Worm (Caenorhabditis elegans) whole organism, L1 larva: ENCODE data around the gene K07E8.6.

Experiments
- C16A3.4 ChIP-seq: fragments of 150-350 bp; optimal IDR thresholded peaks from 2 replicates; lab custom pipeline; 2014; ENCODE audit warnings: missing biosample characterization, missing genetic modification characterization
- Y116A8C.19 ChIP-seq: sonication (generic microtip); optimal IDR thresholded peaks from 2 replicates; lab custom pipeline; 2016; ENCODE audit warnings: missing compliant biosample characterization, missing genetic modification characterization, borderline replicate concordance
- aha-1 ChIP-seq: fragments of 150-350 bp; optimal IDR thresholded peaks from 2 replicates; lab custom pipeline; 2014; ENCODE audit warnings: missing biosample characterization, missing genetic modification characterization
- alr-1 ChIP-seq: fragments of 200-800 bp; sonication (Bioruptor generic); optimal IDR thresholded peaks from 2 replicates; lab custom pipeline; 2018; ENCODE audit warnings: borderline replicate concordance, mild to moderate bottlenecking, missing genetic modification characterization, missing compliant biosample characterization
- ama-1 ChIP-seq: fragments of 150-350 bp; optimal IDR thresholded peaks from 2 replicates; lab custom pipeline; 2014
- blmp-1 ChIP-seq: fragments of 150-350 bp; optimal IDR thresholded peaks from 2 replicates; lab custom pipeline; 2014; ENCODE audit warnings: missing biosample characterization, missing genetic modification characterization
- ceh-63 ChIP-seq: fragments of 200-800 bp; sonication (Bioruptor generic); optimal IDR thresholded peaks from 2 replicates; lab custom pipeline; 2018; ENCODE audit warnings: mild to moderate bottlenecking, missing genetic modification characterization, missing compliant biosample characterization
- ceh-82 ChIP-seq, 3 experiments: fragments of 150-350 bp in 1 of 3; sonication (generic microtip) in 2 of 3; optimal IDR thresholded peaks; 2 replicates each; lab custom pipeline; 2014 to 2017; ENCODE audit warnings: missing biosample characterization in 3 of 3, missing genetic modification characterization in 3 of 3
- ceh-90 ChIP-seq: sonication (generic microtip); optimal IDR thresholded peaks from 2 replicates; lab custom pipeline; 2016; ENCODE audit warnings: missing genetic modification characterization, missing compliant biosample characterization
- ces-1 ChIP-seq: fragments of 150-350 bp; optimal IDR thresholded peaks from 2 replicates; lab custom pipeline; 2014; ENCODE audit warnings: missing biosample characterization, missing genetic modification reagents, missing genetic modification characterization
- elt-2 ChIP-seq: sonication (generic microtip); optimal IDR thresholded peaks from 2 replicates; lab custom pipeline; 2016; ENCODE audit warnings: missing genetic modification characterization, mild to moderate bottlenecking, inconsistent platforms, missing compliant biosample characterization, missing genetic modification reagents
- elt-3 ChIP-seq, 6 experiments: fragments of 150-350 bp in 1 of 6; sonication (generic microtip); optimal IDR thresholded peaks; 2 replicates each; lab custom pipeline; 2017 to 2018; ENCODE audit warnings: missing biosample characterization in 6 of 6, missing genetic modification characterization in 6 of 6, inconsistent platforms in 1 of 6
- fkh-10 ChIP-seq: sonication (generic microtip); optimal IDR thresholded peaks from 2 replicates; lab custom pipeline; 2017; ENCODE audit warnings: missing biosample characterization, missing genetic modification reagents, missing genetic modification characterization
- fkh-8 ChIP-seq: sonication (generic microtip); optimal IDR thresholded peaks from 2 replicates; lab custom pipeline; 2016; ENCODE audit warnings: mild to moderate bottlenecking, missing genetic modification characterization, missing compliant biosample characterization
- fos-1 ChIP-seq: fragments of 150-350 bp; optimal IDR thresholded peaks from 2 replicates; lab custom pipeline; 2014; ENCODE audit warnings: missing biosample characterization, missing genetic modification characterization
- grh-1 ChIP-seq: fragments of 200-800 bp; sonication (Bioruptor generic); IDR thresholded peaks from 2 replicates; pipeline ENCODE4 v1.3.6; 2022; ENCODE audit warnings: missing genetic modification reagents, missing genetic modification characterization, missing compliant biosample characterization
- hlh-17 ChIP-seq: fragments of 200-800 bp; sonication (Bioruptor generic); optimal IDR thresholded peaks from 2 replicates; lab custom pipeline; 2018; ENCODE audit warnings: missing genetic modification characterization, mild to moderate bottlenecking, missing compliant biosample characterization, moderate library complexity, borderline replicate concordance
- hlh-4 ChIP-seq: sonication (generic microtip); optimal IDR thresholded peaks from 2 replicates; lab custom pipeline; 2016; ENCODE audit warnings: mild to moderate bottlenecking, missing genetic modification characterization, missing compliant biosample characterization
- irx-1 ChIP-seq: sonication (generic microtip); optimal IDR thresholded peaks from 2 replicates; lab custom pipeline; 2016; ENCODE audit warnings: missing genetic modification characterization, missing compliant biosample characterization
- isw-1 ChIP-seq: fragments of 200-800 bp; sonication (Bioruptor generic); IDR thresholded peaks from 2 replicates; pipeline ENCODE4 v1.3.6; 2022; ENCODE audit warnings: missing genetic modification characterization, missing compliant biosample characterization
- lin-13 ChIP-seq: fragments of 150-350 bp; optimal IDR thresholded peaks from 2 replicates; lab custom pipeline; 2014; ENCODE audit warnings: missing biosample characterization, missing genetic modification reagents, missing genetic modification characterization
- lin-14 ChIP-seq: fragments of 200-800 bp; sonication (Bioruptor generic); optimal IDR thresholded peaks from 2 replicates; lab custom pipeline; 2018; ENCODE audit warnings: mild to moderate bottlenecking, missing genetic modification characterization, moderate library complexity, missing compliant biosample characterization
- lin-15B ChIP-seq: fragments of 150-350 bp; sonication (generic microtip); optimal IDR thresholded peaks from 3 replicates; lab custom pipeline; 2014; ENCODE audit warnings: missing biosample characterization, missing genetic modification characterization
- mab-9 ChIP-seq: fragments of 200-800 bp; sonication (Bioruptor generic); IDR thresholded peaks from 2 replicates; pipeline ENCODE4 v1.3.6; 2022; ENCODE audit warnings: missing genetic modification reagents, missing genetic modification characterization, missing compliant biosample characterization
- mdl-1 ChIP-seq, 2 experiments: fragments of 150-350 bp; optimal IDR thresholded peaks; 2 replicates each; lab custom pipeline; 2014 to 2017; ENCODE audit warnings: missing biosample characterization in 2 of 2, missing genetic modification characterization in 2 of 2, inconsistent platforms in 1 of 2
- nhr-19 ChIP-seq: fragments of 200-800 bp; sonication (Bioruptor generic); conservative IDR thresholded peaks from 2 replicates; pipeline ENCODE4 v1.3.6; 2022; ENCODE audit warnings: missing genetic modification characterization, missing compliant biosample characterization
- nhr-47 ChIP-seq: sonication (generic microtip); optimal IDR thresholded peaks from 2 replicates; lab custom pipeline; 2016; ENCODE audit warnings: mild to moderate bottlenecking, missing genetic modification characterization, moderate library complexity, missing compliant biosample characterization
- nhr-77 ChIP-seq: fragments of 150-350 bp; optimal IDR thresholded peaks from 2 replicates; lab custom pipeline; 2014; ENCODE audit warnings: missing biosample characterization, missing genetic modification characterization
- nhr-84 ChIP-seq: sonication (generic microtip); optimal IDR thresholded peaks from 2 replicates; lab custom pipeline; 2017; ENCODE audit warnings: missing biosample characterization, missing genetic modification characterization
- nhr-85 ChIP-seq: sonication (generic microtip); peaks from one replicate; lab custom pipeline; 2016; ENCODE audit warnings: missing genetic modification characterization, inconsistent platforms, missing compliant biosample characterization
- nhr-90 ChIP-seq: sonication (generic microtip); optimal IDR thresholded peaks from 2 replicates; lab custom pipeline; 2016; ENCODE audit warnings: mild to moderate bottlenecking, missing genetic modification characterization, missing compliant biosample characterization; ENCODE audit not compliant: poor library complexity
- pag-3 ChIP-seq: sonication (generic microtip); optimal IDR thresholded peaks from 2 replicates; lab custom pipeline; 2017; ENCODE audit warnings: missing genetic modification characterization, mild to moderate bottlenecking, missing compliant biosample characterization, antibody characterized with exemption, borderline replicate concordance; ENCODE audit not compliant: insufficient read depth
- skn-1 ChIP-seq: fragments of 150-350 bp; optimal IDR thresholded peaks from 2 replicates; lab custom pipeline; 2014; ENCODE audit warnings: missing biosample characterization, missing genetic modification characterization
- snpc-4 ChIP-seq: fragments of 150-350 bp; optimal IDR thresholded peaks from 2 replicates; lab custom pipeline; 2014; ENCODE audit warnings: missing biosample characterization, missing genetic modification characterization
- sox-4 ChIP-seq: sonication (generic microtip); optimal IDR thresholded peaks from 2 replicates; lab custom pipeline; 2016; ENCODE audit warnings: missing genetic modification characterization, missing compliant biosample characterization
- sptf-1 ChIP-seq: fragments of 150-350 bp; optimal IDR thresholded peaks from 2 replicates; lab custom pipeline; 2014; ENCODE audit warnings: missing biosample characterization, missing genetic modification characterization
- swsn-7 ChIP-seq: sonication (generic microtip); optimal IDR thresholded peaks from 2 replicates; lab custom pipeline; 2016; ENCODE audit warnings: missing genetic modification characterization, missing compliant biosample characterization
- tbx-2 ChIP-seq: sonication (generic microtip); optimal IDR thresholded peaks from 2 replicates; lab custom pipeline; 2016; ENCODE audit warnings: missing genetic modification characterization, missing compliant biosample characterization
- unc-86 ChIP-seq: sonication (generic microtip); optimal IDR thresholded peaks from 2 replicates; lab custom pipeline; 2016; ENCODE audit warnings: missing genetic modification characterization, missing compliant biosample characterization
- unc-98 ChIP-seq: fragments of 200-800 bp; sonication (Bioruptor generic); IDR thresholded peaks from 2 replicates; pipeline ENCODE4 v1.3.6; 2022; ENCODE audit warnings: missing genetic modification characterization, missing compliant biosample characterization
- zip-4 ChIP-seq: fragments of 200-800 bp; sonication (Bioruptor generic); optimal IDR thresholded peaks from 2 replicates; lab custom pipeline; 2018; ENCODE audit warnings: mild to moderate bottlenecking, missing genetic modification characterization, moderate library complexity, missing compliant biosample characterization
- ztf-4 ChIP-seq: fragments of 150-350 bp; optimal IDR thresholded peaks from 2 replicates; lab custom pipeline; 2014; ENCODE audit warnings: missing biosample characterization, missing genetic modification characterization

K07E8.6 gene

DNA sequence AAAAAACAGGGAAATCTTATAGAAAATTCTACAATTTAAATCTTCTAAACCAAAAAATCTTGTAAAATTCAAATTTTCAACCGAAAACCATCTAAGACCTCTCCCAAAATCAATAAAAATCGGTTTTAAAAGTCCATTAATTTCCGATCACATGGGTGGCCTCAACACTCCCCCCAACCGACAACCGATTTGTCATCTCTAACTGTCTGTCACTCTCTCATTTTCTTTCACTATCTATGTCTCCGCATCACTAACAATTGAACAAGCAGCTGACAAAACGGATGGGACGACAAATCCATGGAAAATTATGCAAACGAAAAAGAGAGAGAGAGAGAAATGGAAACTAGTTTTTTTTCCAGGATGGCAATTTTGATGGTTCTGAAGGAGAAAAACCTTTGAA lies 36.4 kb downstream of the K07E8.6 start (continued):
- TF ChIP-seq aha-1 (tag; lab: Kevin White, UChicago) (no peak), elt-3 (tag; optimal IDR thresholded peaks at IDR 0.05; lab: Kevin White, UChicago) (peak in 1 of 6 experiments; percentile 25), ztf-4 (peak; percentile 40), alr-1 (tag; lab: Kevin White, UChicago) (no peak), swsn-7 (tag; lab: Kevin White, UChicago) (peak; percentile 62), blmp-1 (tag; lab: Kevin White, UChicago) (peak; percentile 70), grh-1 (GFP tag; lab: Robert Waterston, UW) (peak; percentile 47; the same call in 1 of the 2 replicates), lin-14 (peak; percentile 94), unc-98 (GFP tag; lab: Robert Waterston, UW) (no peak), tbx-2 (peak; percentile 66), nhr-85 (tag; lab: Kevin White, UChicago) (peak; percentile 83), lin-15B (tag; lab: Kevin White, UChicago) (no peak), skn-1 (peak; percentile 76), nhr-19 (GFP tag; lab: Robert Waterston, UW) (no peak), lin-13 (GFP tag; lab: Kevin White, UChicago) (peak; percentile 73), ceh-82 (tag; optimal IDR thresholded peaks at IDR 0.05; lab: Kevin White, UChicago) (peak in 1 of 3 experiments; percentile 56), fkh-8 (tag; lab: Kevin White, UChicago) (peak; percentile 27), nhr-77 (no peak), ama-1 (lab: Kevin White, UChicago) (no peak), nhr-84 (no peak), snpc-4 (tag; lab: Kevin White, UChicago) (peak; percentile 64), Y116A8C.19 (tag; lab: Kevin White, UChicago) (no peak), C16A3.4 (tag; lab: Kevin White, UChicago) (peak; percentile 42), isw-1 (GFP tag; lab: Robert Waterston, UW) (peak; percentile 22), mab-9 (GFP tag; lab: Robert Waterston, UW) (no peak), pag-3 (tag; lab: Kevin White, UChicago) (no peak), fos-1 (no peak), irx-1 (tag; lab: Kevin White, UChicago) (peak; percentile 45), fkh-10 (GFP tag; lab: Kevin White, UChicago) (no peak), elt-2 (no peak), ceh-63 (GFP tag; lab: Kevin White, UChicago) (no peak), mdl-1 (tag; optimal IDR thresholded peaks at IDR 0.05; lab: Kevin White, UChicago) (peak in 1 of 2 experiments; percentile 81), nhr-90 (no peak), ces-1 (no peak), nhr-47 (tag; lab: Kevin White, UChicago) (peak; percentile 40), sox-4 (tag; lab: Kevin White, UChicago) (no peak), zip-4 (no peak), ceh-90 (tag; lab: Kevin White, UChicago) (no peak), hlh-4 (tag; lab: Kevin White, UChicago) (no peak)
- TF ChIP-seq, all 84 proteins: peak for 34

DNA sequence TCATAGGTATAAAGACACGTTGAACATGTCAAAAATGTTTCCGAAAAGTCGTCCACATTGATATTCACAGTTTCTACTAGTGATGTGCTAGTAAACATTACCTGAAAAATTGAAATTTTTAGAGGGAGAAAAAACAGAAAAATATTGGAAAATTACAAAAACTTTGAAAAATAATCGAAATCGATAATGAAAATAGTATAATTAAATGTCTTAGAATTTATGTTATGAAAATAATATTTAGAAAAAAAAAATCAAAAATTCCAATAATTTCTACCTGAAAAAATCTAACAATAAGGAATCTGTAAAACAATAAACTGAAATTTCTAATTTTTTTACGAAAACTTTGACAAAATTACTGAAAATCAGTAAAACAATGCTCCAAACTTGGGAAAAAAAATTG lies 37.3 kb downstream of the K07E8.6 start, which contains the start of gene nhl-3:
TSS of gene nhl-3 (minus strand) at position 101 of the 400 bp plus-strand sequence.
- TF ChIP-seq unc-86 (tag; lab: Kevin White, UChicago) (no peak), Y116A8C.19 (tag; lab: Kevin White, UChicago) (no peak), sptf-1 (tag; lab: Kevin White, UChicago) (no peak), hlh-17 (GFP tag; lab: Kevin White, UChicago) (no peak)
- TF ChIP-seq, all 84 proteins: peak for 0
